Worm (Caenorhabditis elegans) whole organism, young adult: ENCODE data around the gene cee-1.

ENCODE experiments used
- B0261.1 ChIP-seq: sonication (generic microtip); optimal IDR thresholded peaks from 2 replicates; lab custom pipeline; 2016; ENCODE audit warnings: mild to moderate bottlenecking, missing genetic modification characterization, moderate library complexity, missing compliant biosample characterization
- F10E7.11 ChIP-seq: sonication (generic microtip); optimal IDR thresholded peaks from 2 replicates; lab custom pipeline; 2017; ENCODE audit warnings: mild to moderate bottlenecking, missing genetic modification characterization, moderate library complexity, missing compliant biosample characterization
- F23B12.7 ChIP-seq: sonication (generic microtip); optimal IDR thresholded peaks from 2 replicates; lab custom pipeline; 2017; ENCODE audit warnings: missing genetic modification characterization, mild to moderate bottlenecking, missing compliant biosample characterization, antibody characterized with exemption, moderate library complexity; ENCODE audit not compliant: insufficient read depth
- F57A8.1 ChIP-seq: fragments of 200-800 bp; sonication (Bioruptor generic); optimal IDR thresholded peaks from 2 replicates; lab custom pipeline; 2018; ENCODE audit warnings: mild to moderate bottlenecking, missing genetic modification characterization, moderate library complexity, missing compliant biosample characterization
- K11D2.4 ChIP-seq: fragments of 200-800 bp; sonication (Bioruptor generic); IDR thresholded peaks from 2 replicates; pipeline ENCODE4 v1.3.6; 2022; ENCODE audit warnings: missing genetic modification reagents, missing genetic modification characterization, missing compliant biosample characterization
- K12H6.12 ChIP-seq: fragments of 200-800 bp; sonication (Bioruptor generic); optimal IDR thresholded peaks from 2 replicates; lab custom pipeline; 2018; ENCODE audit warnings: mild to moderate bottlenecking, missing genetic modification characterization, missing compliant biosample characterization
- ZK185.1 ChIP-seq: sonication (generic microtip); optimal IDR thresholded peaks from 2 replicates; lab custom pipeline; 2016; ENCODE audit warnings: mild to moderate bottlenecking, missing genetic modification characterization, missing compliant biosample characterization; ENCODE audit not compliant: poor library complexity, severe bottlenecking
- akir-1 ChIP-seq: fragments of 200-800 bp; sonication (Bioruptor generic); optimal IDR thresholded peaks from 2 replicates; lab custom pipeline; 2018; ENCODE audit warnings: mild to moderate bottlenecking, missing genetic modification characterization, moderate library complexity, missing compliant biosample characterization
- attf-3 ChIP-seq: fragments of 200-800 bp; sonication (Bioruptor generic); conservative IDR thresholded peaks from 2 replicates; pipeline ENCODE4 v1.3.6; 2022; ENCODE audit warnings: missing genetic modification reagents, missing genetic modification characterization, missing compliant biosample characterization
- attf-5 ChIP-seq: fragments of 200-800 bp; sonication (Bioruptor generic); optimal IDR thresholded peaks from 2 replicates; lab custom pipeline; 2018; ENCODE audit warnings: mild to moderate bottlenecking, missing genetic modification characterization, missing compliant biosample characterization
- cebp-1 ChIP-seq, 2 experiments: fragments of 200-800 bp in 1 of 2; sonication (Bioruptor generic) in 1 of 2; sonication (generic microtip) in 1 of 2; IDR thresholded peaks in 1 of 2; optimal IDR thresholded peaks in 1 of 2; 2 replicates each; pipeline versions ENCODE4 v1.3.6 to Lab custom; 2017 to 2022; ENCODE audit warnings: missing compliant biosample characterization in 2 of 2, missing genetic modification characterization in 2 of 2, mild to moderate bottlenecking in 1 of 2, missing genetic modification reagents in 1 of 2, moderate library complexity in 1 of 2
- ceh-40 ChIP-seq: fragments of 200-800 bp; sonication (Bioruptor generic); IDR thresholded peaks from 2 replicates; pipeline ENCODE4 v1.3.6; 2022; ENCODE audit warnings: missing genetic modification characterization, missing compliant biosample characterization
- egl-18 ChIP-seq: fragments of 200-800 bp; sonication (Bioruptor generic); IDR thresholded peaks from 2 replicates; pipeline ENCODE4 v1.3.6; 2022; ENCODE audit warnings: missing genetic modification reagents, missing genetic modification characterization, missing compliant biosample characterization
- egrh-3 ChIP-seq: fragments of 200-800 bp; sonication (Bioruptor generic); IDR thresholded peaks from 2 replicates; pipeline ENCODE4 v1.3.6; 2022; ENCODE audit warnings: missing genetic modification reagents, missing genetic modification characterization, missing compliant biosample characterization
- him-1 ChIP-seq: sonication (generic microtip); optimal IDR thresholded peaks from 2 replicates; lab custom pipeline; 2016; ENCODE audit warnings: missing genotype, missing genetic modification reagents, missing genetic modification characterization, missing compliant biosample characterization
- hrde-1 ChIP-seq: sonication (generic microtip); optimal IDR thresholded peaks from 2 replicates; lab custom pipeline; 2016; ENCODE audit warnings: missing genetic modification characterization, mild to moderate bottlenecking, missing compliant biosample characterization, moderate library complexity, missing genotype, missing genetic modification reagents, borderline replicate concordance
- hsf-1 ChIP-seq: fragments of 200-800 bp; sonication (Bioruptor generic); IDR thresholded peaks from 2 replicates; pipeline ENCODE4 v1.3.6; 2022; ENCODE audit warnings: missing genetic modification reagents, missing genetic modification characterization, missing compliant biosample characterization
- madf-8 ChIP-seq: fragments of 200-800 bp; sonication (Bioruptor generic); conservative IDR thresholded peaks from 2 replicates; pipeline ENCODE4 v1.3.6; 2022; ENCODE audit warnings: missing genetic modification reagents, missing genetic modification characterization, missing compliant biosample characterization
- mel-28 ChIP-seq: sonication (generic microtip); optimal IDR thresholded peaks from 2 replicates; lab custom pipeline; 2016; ENCODE audit warnings: borderline replicate concordance, mild to moderate bottlenecking, missing genetic modification characterization, missing compliant biosample characterization
- mes-4 ChIP-seq: sonication (generic microtip); optimal IDR thresholded peaks from 2 replicates; lab custom pipeline; 2016; ENCODE audit warnings: missing genotype, missing genetic modification characterization, missing compliant biosample characterization
- nfya-1 ChIP-seq: sonication (generic microtip); optimal IDR thresholded peaks from 2 replicates; lab custom pipeline; 2017; ENCODE audit warnings: antibody characterized with exemption, missing compliant biosample characterization, missing genetic modification characterization, borderline replicate concordance; ENCODE audit not compliant: insufficient read depth
- nfya-2 ChIP-seq: fragments of 200-800 bp; sonication (Bioruptor generic); IDR thresholded peaks from 2 replicates; pipeline ENCODE4 v1.3.6; 2022; ENCODE audit warnings: missing genetic modification reagents, missing genetic modification characterization, missing compliant biosample characterization
- nfyb-1 ChIP-seq: fragments of 200-800 bp; sonication (Bioruptor generic); IDR thresholded peaks from 2 replicates; pipeline ENCODE4 v1.3.6; 2022; ENCODE audit warnings: missing genetic modification reagents, missing genetic modification characterization, missing compliant biosample characterization
- pbrm-1 ChIP-seq: fragments of 200-800 bp; sonication (Bioruptor generic); IDR thresholded peaks from 2 replicates; pipeline ENCODE4 v1.3.6; 2022; ENCODE audit warnings: missing genetic modification reagents, missing genetic modification characterization, missing compliant biosample characterization
- pha-4 ChIP-seq: fragments of 150-350 bp; sonication (generic microtip); optimal IDR thresholded peaks from 2 replicates; lab custom pipeline; 2014; ENCODE audit warnings: missing biosample characterization, missing genetic modification reagents, missing genetic modification characterization
- rcor-1 ChIP-seq: fragments of 200-800 bp; sonication (Bioruptor generic); IDR thresholded peaks from 2 replicates; pipeline ENCODE4 v1.3.6; 2022; ENCODE audit warnings: missing genetic modification reagents, missing genetic modification characterization, missing compliant biosample characterization
- rec-8 ChIP-seq, 2 experiments: sonication (generic microtip); optimal IDR thresholded peaks; 2 replicates each; lab custom pipeline; 2016; ENCODE audit warnings: mild to moderate bottlenecking in 2 of 2, missing genetic modification characterization in 2 of 2, missing genetic modification reagents in 2 of 2, missing genotype in 2 of 2, missing biosample characterization in 1 of 2, missing compliant biosample characterization in 1 of 2, moderate library complexity in 1 of 2
- repo-1 ChIP-seq: sonication (generic microtip); optimal IDR thresholded peaks from 2 replicates; lab custom pipeline; 2017; ENCODE audit warnings: mild to moderate bottlenecking, missing genetic modification characterization, missing compliant biosample characterization
- tbp1 ChIP-seq: fragments of 200-800 bp; sonication (Bioruptor generic); optimal IDR thresholded peaks from 2 replicates; lab custom pipeline; 2018; ENCODE audit warnings: mild to moderate bottlenecking, missing genetic modification characterization, missing compliant biosample characterization
- unc-130 ChIP-seq: sonication (generic microtip); optimal IDR thresholded peaks from 2 replicates; lab custom pipeline; 2016; ENCODE audit warnings: missing genetic modification reagents, missing genetic modification characterization, missing compliant biosample characterization
- zfh-2 ChIP-seq: fragments of 200-800 bp; sonication (Bioruptor generic); conservative IDR thresholded peaks from 2 replicates; pipeline ENCODE4 v1.3.6; 2022; ENCODE audit warnings: missing genetic modification reagents, missing genetic modification characterization, missing compliant biosample characterization

cee-1 gene

DNA sequence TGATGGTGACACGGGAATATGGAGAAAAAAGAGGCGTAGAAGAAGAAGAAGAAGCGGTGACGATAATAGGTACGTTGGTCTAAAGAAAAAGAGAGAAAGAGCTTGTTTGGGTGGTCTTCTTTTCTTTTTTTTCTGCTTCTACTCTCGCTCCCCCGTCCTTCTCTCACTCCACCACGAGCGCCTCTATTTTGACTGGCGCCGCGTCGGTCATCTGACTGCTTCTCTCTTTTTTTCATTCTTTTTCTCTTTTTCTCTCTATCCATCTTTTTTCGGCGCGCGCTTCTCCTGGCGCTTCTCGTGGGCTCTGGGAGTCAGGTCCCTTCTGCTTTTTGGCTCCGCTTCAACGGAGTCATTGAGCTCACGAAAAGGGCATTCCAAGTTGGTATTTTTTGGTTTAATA is 37.8 kb downstream of the cee-1 start:
- TF ChIP-seq B0261.1 (tag; lab: Kevin White, UChicago) (no peak), attf-3 (GFP tag; lab: Robert Waterston, UW) (no peak), K11D2.4 (GFP tag; lab: Robert Waterston, UW) (0 out of 2 replicates have a peak, but pooled peaks have one; percentile 63), zfh-2 (peak; percentile 88), hrde-1 (no peak), cebp-1 (GFP tag; IDR thresholded peaks at IDR 0.05; lab: Robert Waterston, UW) (no peak), cebp-1 (tag; optimal IDR thresholded peaks at IDR 0.05; lab: Kevin White, UChicago) (peak; percentile 37), rec-8 (tag; optimal IDR thresholded peaks at IDR 0.05; lab: Kevin White, UChicago) (no peak), attf-5 (GFP tag; lab: Kevin White, UChicago) (peak; percentile 13), nfya-1 (tag; lab: Kevin White, UChicago) (no peak), nfyb-1 (GFP tag; lab: Robert Waterston, UW) (no peak), nfya-2 (GFP tag; lab: Robert Waterston, UW) (no peak), pha-4 (tag; lab: Kevin White, UChicago) (no peak), pbrm-1 (no peak), F23B12.7 (tag; lab: Kevin White, UChicago) (peak; percentile 13), K12H6.12 (tag; lab: Kevin White, UChicago) (peak; percentile 29)
- TF ChIP-seq, all 124 proteins: peak for 6

DNA sequence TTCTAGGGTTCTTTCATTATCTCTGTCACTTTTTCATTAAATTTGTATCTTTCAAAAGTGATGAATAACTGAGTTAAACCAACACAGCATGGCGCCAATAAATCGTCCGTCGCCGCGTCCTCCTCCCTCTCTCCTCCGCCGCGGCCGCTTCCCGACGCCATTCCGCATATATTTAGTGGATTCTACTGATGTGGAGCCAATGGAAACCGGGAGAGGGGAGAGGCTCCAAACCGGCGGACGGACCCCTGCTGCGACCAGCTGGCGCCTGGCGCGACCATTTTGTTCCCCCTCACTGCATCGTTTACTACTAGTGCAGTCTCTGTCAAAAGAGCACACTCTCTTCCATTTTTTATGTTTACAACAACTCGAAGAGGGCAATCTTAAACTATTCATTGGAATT is 38.7 kb downstream of the cee-1 start:
- TF ChIP-seq zfh-2 (peak; percentile 91), ceh-40 (GFP tag; lab: Robert Waterston, UW) (no peak), egrh-3 (GFP tag; lab: Robert Waterston, UW) (peak; percentile 69; the same call in 1 of the 2 replicates)
- TF ChIP-seq, all 124 proteins: peak for 2

DNA sequence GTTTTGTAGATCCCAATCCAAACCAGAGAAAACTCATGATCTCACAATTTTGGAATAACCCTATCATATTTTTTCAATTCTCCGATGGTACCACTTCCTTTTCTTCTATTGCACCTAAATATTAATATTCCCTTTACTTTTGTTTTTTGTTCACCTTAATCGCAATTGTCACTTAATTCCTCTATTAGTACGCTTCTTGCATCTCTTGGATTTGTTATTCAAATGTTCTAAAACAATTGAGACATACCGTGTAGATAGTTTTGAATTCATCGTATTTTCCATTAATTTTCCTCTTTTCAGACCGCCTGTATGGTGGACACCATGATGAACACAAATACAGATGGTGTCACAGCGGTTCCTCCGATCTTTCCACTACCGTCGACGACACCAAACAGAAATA is 39.3 kb downstream of the cee-1 start, which contains the start of gene flh-2:
TSS of gene flh-2 (plus strand) at position 301 of the 400 bp plus-strand sequence.
- no peak for TF ChIP-seq madf-8 (GFP tag; lab: Robert Waterston, UW)
- no peak for TF ChIP-seq mes-4
- TF ChIP-seq tbp1 (GFP tag; lab: Kevin White, UChicago): no peak
- no peak for TF ChIP-seq rcor-1 (GFP tag; lab: Robert Waterston, UW)
- no peak for TF ChIP-seq B0261.1 (tag; lab: Kevin White, UChicago)
- TF ChIP-seq egl-18 (GFP tag; lab: Robert Waterston, UW): no peak
- TF ChIP-seq akir-1 (GFP tag; lab: Kevin White, UChicago): no peak
- TF ChIP-seq ZK185.1 (tag; lab: Kevin White, UChicago): no peak
- no peak for TF ChIP-seq F57A8.1 (GFP tag; lab: Kevin White, UChicago)
- no peak for TF ChIP-seq unc-130 (GFP tag; lab: Kevin White, UChicago)
- TF ChIP-seq K12H6.12 (tag; lab: Kevin White, UChicago): no peak

DNA sequence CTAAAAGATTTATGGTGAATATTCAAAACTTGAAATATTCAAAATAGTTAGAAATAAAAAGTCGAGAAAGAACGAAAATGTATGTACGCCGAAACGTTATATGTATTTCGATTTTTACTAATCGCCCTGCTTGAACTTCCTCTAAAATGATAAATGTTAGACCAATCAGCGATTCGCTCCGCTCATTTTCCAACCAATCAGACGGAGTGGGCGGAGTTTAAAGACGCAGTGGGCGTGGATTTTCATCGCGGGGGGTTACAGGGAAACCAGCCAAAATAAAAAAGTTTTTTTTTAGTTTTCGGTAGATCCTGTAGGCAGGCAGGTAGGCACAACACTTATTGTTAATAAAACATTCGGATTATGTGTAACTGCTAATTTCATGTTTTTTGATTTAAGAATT is 40.5 kb downstream of the cee-1 start:
- peak; percentile 64; the same call in 1 of the 2 replicates for TF ChIP-seq nfyb-1 (GFP tag; lab: Robert Waterston, UW)
- no peak for TF ChIP-seq him-1 (tag; lab: Kevin White, UChicago)
- TF ChIP-seq hsf-1 (GFP tag; lab: Robert Waterston, UW): no peak
- TF ChIP-seq repo-1 (tag; lab: Kevin White, UChicago): no peak
- TF ChIP-seq rcor-1 (GFP tag; lab: Robert Waterston, UW): no peak
- no peak for TF ChIP-seq F10E7.11 (tag; lab: Kevin White, UChicago)
- no peak for TF ChIP-seq cebp-1 (GFP tag; IDR thresholded peaks at IDR 0.05; lab: Robert Waterston, UW)
- no peak for TF ChIP-seq cebp-1 (tag; optimal IDR thresholded peaks at IDR 0.05; lab: Kevin White, UChicago)
- TF ChIP-seq mel-28 (tag; lab: Kevin White, UChicago): no peak
